Fruit fly (Drosophila melanogaster) whole organism, wandering third instar larva: ENCODE data around the gene olf413.

Source experiments
- Abd-B ChIP-seq: fragments of >200 bp; optimal IDR thresholded peaks from 2 replicates; lab custom pipeline; 2017; ENCODE audit warnings: missing biosample characterization, missing genetic modification characterization
- Dfd ChIP-seq: fragments of >200 bp; optimal IDR thresholded peaks from 2 replicates; lab custom pipeline; 2017; ENCODE audit warnings: missing biosample characterization, missing genetic modification characterization
- Hr78 ChIP-seq: fragments of >200 bp; optimal IDR thresholded peaks from 2 replicates; lab custom pipeline; 2017; ENCODE audit warnings: missing biosample characterization, missing genetic modification characterization
- Hr83 ChIP-seq: fragments of 200-300 bp; sonication (Bioruptor generic); optimal IDR thresholded peaks from 2 replicates; lab custom pipeline; 2016; ENCODE audit warnings: missing biosample characterization, mild to moderate bottlenecking, missing genetic modification characterization, moderate library complexity; ENCODE audit not compliant: poor library complexity, severe bottlenecking
- Mio ChIP-seq: sonication (Bioruptor generic); optimal IDR thresholded peaks from 2 replicates; lab custom pipeline; 2016; ENCODE audit warnings: missing biosample characterization, missing genetic modification characterization
- Myc ChIP-seq: fragments of >200 bp; optimal IDR thresholded peaks from 2 replicates; lab custom pipeline; 2017
- foxo ChIP-seq, 2 experiments: fragments of 200-800 bp; sonication (Bioruptor generic); optimal IDR thresholded peaks; 2 replicates in 1 of 2; 3 replicates in 1 of 2; lab custom pipeline; 2016 to 2017; ENCODE audit warnings: missing biosample characterization in 2 of 2, missing genetic modification characterization in 2 of 2
- fru ChIP-seq: fragments of 200-800 bp; sonication (Bioruptor generic); optimal IDR thresholded peaks from 3 replicates; lab custom pipeline; 2016; ENCODE audit warnings: missing biosample characterization, mild to moderate bottlenecking, missing genetic modification characterization
- h ChIP-seq: fragments of 200-800 bp; sonication (Bioruptor generic); optimal IDR thresholded peaks from 3 replicates; lab custom pipeline; 2016; ENCODE audit warnings: missing biosample characterization, mild to moderate bottlenecking, missing genetic modification characterization
- pan ChIP-seq: fragments of >200 bp; optimal IDR thresholded peaks from 2 replicates; lab custom pipeline; 2017
- psq ChIP-seq: fragments of 200-800 bp; sonication (Bioruptor generic); optimal IDR thresholded peaks from 3 replicates; lab custom pipeline; 2017; ENCODE audit warnings: missing biosample characterization, mild to moderate bottlenecking, missing genetic modification characterization, moderate library complexity
- sage ChIP-seq: fragments of 200-800 bp; sonication (Bioruptor generic); optimal IDR thresholded peaks from 2 replicates; lab custom pipeline; 2016; ENCODE audit warnings: missing biosample characterization, mild to moderate bottlenecking, missing genetic modification characterization
- sv ChIP-seq: fragments of 200-800 bp; sonication (Bioruptor generic); optimal IDR thresholded peaks from 3 replicates; lab custom pipeline; 2016; ENCODE audit warnings: missing biosample characterization, missing genetic modification characterization
- usp ChIP-seq: fragments of >200 bp; optimal IDR thresholded peaks from 2 replicates; lab custom pipeline; 2017; ENCODE audit warnings: missing biosample characterization, missing genetic modification characterization

- no peak for TF ChIP-seq Dfd (GFP tag; lab: Kevin White, UChicago)
- no peak for TF ChIP-seq sv
- no peak for TF ChIP-seq Abd-B (GFP tag; lab: Kevin White, UChicago)
- no peak for TF ChIP-seq h (GFP tag; lab: Kevin White, UChicago)
- TF ChIP-seq fru (GFP tag; lab: Kevin White, UChicago): no peak
- TF ChIP-seq psq (GFP tag; lab: Kevin White, UChicago): no peak
- no peak for TF ChIP-seq usp (GFP tag; lab: Kevin White, UChicago)
- TF ChIP-seq foxo (GFP tag; optimal IDR thresholded peaks at IDR 0.05; lab: Kevin White, UChicago): no peak
- no peak for TF ChIP-seq Hr83 (GFP tag; lab: Kevin White, UChicago)
- TF ChIP-seq sage: no peak
- TF ChIP-seq Mio (GFP tag; lab: Kevin White, UChicago): no peak
- no peak for TF ChIP-seq Myc (lab: Kevin White, UChicago)
- TF ChIP-seq Hr78: no peak
- no peak for TF ChIP-seq pan (lab: Kevin White, UChicago)
Measured at dm6 chr3L:22147673-22148072, 11.8 kb downstream of the olf413 start.
